Fruit fly (Drosophila melanogaster) whole organism, prepupa: ENCODE measurements around the gene CCAP-R.

Source experiments
- Blimp-1 ChIP-seq: fragments of 200-800 bp; sonication (Bioruptor generic); optimal IDR thresholded peaks from 3 replicates; lab custom pipeline; 2017; ENCODE audit warnings: missing biosample characterization, missing genetic modification characterization, mild to moderate bottlenecking, moderate library complexity, missing genetic modification reagents
- CG11902 ChIP-seq: fragments of 200-800 bp; sonication (Bioruptor generic); optimal IDR thresholded peaks from 3 replicates; lab custom pipeline; 2016; ENCODE audit warnings: missing biosample characterization, missing genetic modification characterization
- CG1621 ChIP-seq: fragments of 200-800 bp; sonication (Bioruptor generic); optimal IDR thresholded peaks from 3 replicates; lab custom pipeline; 2018; ENCODE audit warnings: missing biosample characterization, mild to moderate bottlenecking, missing genetic modification characterization
- CG3032 ChIP-seq: fragments of 200-800 bp; optimal IDR thresholded peaks from 2 replicates; lab custom pipeline; 2019; ENCODE audit warnings: missing biosample characterization, mild to moderate bottlenecking, missing genetic modification characterization, moderate library complexity
- CG34406 ChIP-seq: fragments of 200-800 bp; sonication (Bioruptor generic); optimal IDR thresholded peaks from 3 replicates; lab custom pipeline; 2016; ENCODE audit warnings: missing biosample characterization, missing genetic modification characterization
- CG3919 ChIP-seq: fragments of 200-800 bp; sonication (Bioruptor generic); optimal IDR thresholded peaks from 3 replicates; lab custom pipeline; 2016; ENCODE audit warnings: missing biosample characterization, missing genetic modification characterization
- CG6792 ChIP-seq: fragments of 200-800 bp; sonication (Bioruptor generic); optimal IDR thresholded peaks from 3 replicates; lab custom pipeline; 2016; ENCODE audit warnings: missing biosample characterization, missing genetic modification characterization
- CG6808 ChIP-seq: fragments of 200-800 bp; sonication (Bioruptor generic); optimal IDR thresholded peaks from 3 replicates; lab custom pipeline; 2017; ENCODE audit warnings: missing biosample characterization, missing genetic modification characterization, mild to moderate bottlenecking, moderate library complexity, missing genetic modification reagents
- CG8319 ChIP-seq: fragments of 200-800 bp; sonication (Bioruptor generic); optimal IDR thresholded peaks from 3 replicates; lab custom pipeline; 2016; ENCODE audit warnings: missing biosample characterization, missing genetic modification characterization
- CG8632 ChIP-seq: fragments of 200-800 bp; sonication (Bioruptor generic); optimal IDR thresholded peaks from 3 replicates; lab custom pipeline; 2016; ENCODE audit warnings: missing biosample characterization, missing genetic modification characterization
- OdsH ChIP-seq: fragments of 200-800 bp; sonication (Bioruptor generic); optimal IDR thresholded peaks from 3 replicates; lab custom pipeline; 2016; ENCODE audit warnings: missing biosample characterization, missing genetic modification characterization
- Sox102F ChIP-seq: fragments of 200-800 bp; sonication (Bioruptor generic); optimal IDR thresholded peaks from 2 replicates; lab custom pipeline; 2016; ENCODE audit warnings: missing biosample characterization, mild to moderate bottlenecking, missing genetic modification characterization
- cyc ChIP-seq: fragments of 200-800 bp; sonication (Bioruptor generic); optimal IDR thresholded peaks from 3 replicates; lab custom pipeline; 2016; ENCODE audit warnings: missing biosample characterization, missing genetic modification characterization

- TF ChIP-seq CG34406 (GFP tag; lab: Kevin White, UChicago): no peak
- no peak for TF ChIP-seq CG6792 (GFP tag; lab: Kevin White, UChicago)
- no peak for TF ChIP-seq CG11902 (GFP tag; lab: Kevin White, UChicago)
- no peak for TF ChIP-seq cyc (GFP tag; lab: Kevin White, UChicago)
- no peak for TF ChIP-seq OdsH (GFP tag; lab: Kevin White, UChicago)
- TF ChIP-seq Blimp-1 (GFP tag; lab: Kevin White, UChicago): no peak
- TF ChIP-seq CG3032 (tag; lab: Kevin White, UChicago): no peak
- TF ChIP-seq Sox102F: no peak
- TF ChIP-seq CG3919 (GFP tag; lab: Kevin White, UChicago): no peak
- no peak for TF ChIP-seq CG1621 (tag; lab: Kevin White, UChicago)
- no peak for TF ChIP-seq CG6808
- no peak for TF ChIP-seq CG8632 (GFP tag; lab: Kevin White, UChicago)
- no peak for TF ChIP-seq CG8319 (GFP tag; lab: Kevin White, UChicago)
These were observed 33.5 kb downstream of the CCAP-R start, which contains the start of gene CG14546 for dm6 chr3R:25922534-25922933.
